Worm (Caenorhabditis elegans): ENCODE results near the gene F23G4.1.

Gene F23G4.1

ce11 chrX:6560495-6560894 is 42.5 kb downstream of the F23G4.1 start:
- no peak for TF ChIP-seq ces-1 (GFP tag; optimal IDR thresholded peaks at IDR 0.05)
- TF ChIP-seq flh-1 (GFP tag; optimal IDR thresholded peaks at IDR 0.05), result no peak
- TF ChIP-seq blmp-1 (tag; optimal IDR thresholded peaks at IDR 0.05), result no peak
- TF ChIP-seq sem-2 (GFP tag; optimal IDR thresholded peaks at IDR 0.05), result no peak

ce11 chrX:6553634-6554033 is 49.4 kb downstream of the F23G4.1 start:
- no peak for TF ChIP-seq elt-3 (tag; optimal IDR thresholded peaks at IDR 0.05)
- no peak for TF ChIP-seq pha-4 (tag; optimal IDR thresholded peaks at IDR 0.05)

DNA sequence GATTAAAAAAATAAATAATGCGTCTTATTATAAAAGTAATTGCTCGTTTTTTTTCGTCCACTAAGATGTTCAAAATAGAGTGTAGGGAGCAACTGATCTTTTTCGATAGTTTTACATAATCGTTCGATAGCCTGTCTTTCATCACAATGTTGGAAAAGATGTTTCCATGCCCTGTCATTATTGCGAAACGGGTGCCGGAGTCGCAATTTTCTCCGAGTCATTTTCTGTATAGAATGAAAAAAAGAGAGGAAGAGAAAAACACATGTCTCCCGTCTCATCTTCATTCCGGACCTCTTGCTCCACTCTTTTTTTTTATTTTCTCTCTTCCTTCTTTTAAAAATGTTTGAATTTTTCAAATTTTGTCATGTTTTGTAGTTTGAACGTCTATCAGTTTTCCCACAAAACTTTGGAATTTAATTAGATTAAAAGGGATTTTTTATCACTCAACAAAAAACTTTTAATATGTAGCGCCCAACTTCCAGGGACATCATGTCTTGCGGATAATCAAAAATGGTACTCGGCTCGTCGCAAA is 50.1 kb downstream of the F23G4.1 start, which contains the start of gene svh-2:
Gene svh-2, plus strand, starts transcription at position 482 of the 532 bp plus-strand sequence.
- TF ChIP-seq elt-3 (tag; optimal IDR thresholded peaks at IDR 0.05) (no peak), nhr-76 (tag; optimal IDR thresholded peaks at IDR 0.05) (no peak), nhr-237 (tag; optimal IDR thresholded peaks at IDR 0.05) (no peak), elt-1 (tag; optimal IDR thresholded peaks at IDR 0.05; ENCODE audit: borderline replicate concordance, insufficient read depth) (no peak), cnd-1 (tag; optimal IDR thresholded peaks at IDR 0.05) (no peak)

ce11 chrX:6551679-6552078 is 51.3 kb downstream of the F23G4.1 start:
- TF ChIP-seq unc-39 (tag; optimal IDR thresholded peaks at IDR 0.05) (no peak), zip-8 (tag; optimal IDR thresholded peaks at IDR 0.05) (no peak), sptf-1 (tag; optimal IDR thresholded peaks at IDR 0.05) (no peak), bed-3 (GFP tag; optimal IDR thresholded peaks at IDR 0.05) (no peak), lsy-2 (tag; optimal IDR thresholded peaks at IDR 0.05) (no peak), tbx-8 (GFP tag; optimal IDR thresholded peaks at IDR 0.05) (no peak), cnd-1 (tag; optimal IDR thresholded peaks at IDR 0.05) (no peak), unc-62 (GFP tag; optimal IDR thresholded peaks at IDR 0.05) (no peak), nhr-12 (tag; optimal IDR thresholded peaks at IDR 0.05) (no peak), ceh-39 (tag; optimal IDR thresholded peaks at IDR 0.05) (no peak), nhr-237 (tag; optimal IDR thresholded peaks at IDR 0.05) (no peak), snpc-4 (tag; optimal IDR thresholded peaks at IDR 0.05) (no peak), unc-120 (tag; optimal IDR thresholded peaks at IDR 0.05; ENCODE audit: poor library complexity, severe bottlenecking) (no peak), elt-1 (tag; optimal IDR thresholded peaks at IDR 0.05; ENCODE audit: borderline replicate concordance, insufficient read depth) (no peak), nhr-2 (tag; optimal IDR thresholded peaks at IDR 0.05) (no peak), ceh-43 (GFP tag; optimal IDR thresholded peaks at IDR 0.05) (no peak), ztf-11 (tag; optimal IDR thresholded peaks at IDR 0.05) (no peak), sem-2 (GFP tag; optimal IDR thresholded peaks at IDR 0.05) (no peak), flh-1 (GFP tag; optimal IDR thresholded peaks at IDR 0.05) (no peak)
